Worm (Caenorhabditis elegans) whole organism, L2 larva: ENCODE measurements around the gene rpl-16.

Experiments
- R02D3.7 ChIP-seq: fragments of 150-350 bp; optimal IDR thresholded peaks from 2 replicates; lab custom pipeline; 2014; ENCODE audit warnings: missing biosample characterization, missing genetic modification characterization
- ZK546.5 ChIP-seq: sonication (generic microtip); optimal IDR thresholded peaks from 2 replicates; lab custom pipeline; 2017; ENCODE audit warnings: missing biosample characterization, missing genetic modification characterization
- aly-2 ChIP-seq: fragments of 150-350 bp; optimal IDR thresholded peaks from 2 replicates; lab custom pipeline; 2014; ENCODE audit warnings: missing biosample characterization, missing genetic modification characterization
- ama-1 ChIP-seq: fragments of 150-350 bp; optimal IDR thresholded peaks from 2 replicates; lab custom pipeline; 2018; ENCODE audit warnings: inconsistent platforms
- egl-27 ChIP-seq: sonication (generic microtip); optimal IDR thresholded peaks from 3 replicates; lab custom pipeline; 2017; ENCODE audit warnings: missing biosample characterization, missing genetic modification reagents, missing genetic modification characterization
- elt-1 ChIP-seq: fragments of 150-350 bp; optimal IDR thresholded peaks from 2 replicates; lab custom pipeline; 2014; ENCODE audit warnings: missing biosample characterization, missing genetic modification characterization
- elt-3 ChIP-seq: sonication (generic microtip); optimal IDR thresholded peaks from 2 replicates; lab custom pipeline; 2017; ENCODE audit warnings: missing biosample characterization, missing genetic modification characterization
- lsy-2 ChIP-seq, 2 experiments: fragments of 150-350 bp in 1 of 2; sonication (generic microtip) in 1 of 2; optimal IDR thresholded peaks; 2 replicates each; lab custom pipeline; 2014 to 2017; ENCODE audit warnings: missing biosample characterization in 2 of 2, missing genetic modification characterization in 2 of 2
- mdl-1 ChIP-seq, 2 experiments: fragments of 150-350 bp in 1 of 2; sonication (generic microtip) in 1 of 2; optimal IDR thresholded peaks; 2 replicates each; lab custom pipeline; 2017; ENCODE audit warnings: missing biosample characterization in 2 of 2, missing genetic modification characterization in 2 of 2
- nhr-12 ChIP-seq: fragments of 150-350 bp; optimal IDR thresholded peaks from 2 replicates; lab custom pipeline; 2014; ENCODE audit warnings: missing biosample characterization, missing genetic modification characterization
- nhr-129 ChIP-seq: fragments of 150-350 bp; optimal IDR thresholded peaks from 2 replicates; lab custom pipeline; 2014; ENCODE audit warnings: missing biosample characterization, missing genetic modification characterization
- sma-9 ChIP-seq, 2 experiments: fragments of 150-350 bp in 1 of 2; sonication (generic microtip) in 1 of 2; optimal IDR thresholded peaks; 2 replicates each; lab custom pipeline; 2014 to 2016; ENCODE audit warnings: missing genetic modification characterization in 2 of 2, mild to moderate bottlenecking in 1 of 2, missing biosample characterization in 1 of 2, missing compliant biosample characterization in 1 of 2, missing genetic modification reagents in 1 of 2, moderate library complexity in 1 of 2
- unc-55 ChIP-seq: fragments of 150-350 bp; sonication (generic microtip); optimal IDR thresholded peaks from 3 replicates; lab custom pipeline; 2014; ENCODE audit warnings: missing biosample characterization, missing genetic modification reagents, missing genetic modification characterization
- unc-62 ChIP-seq: fragments of 150-350 bp; optimal IDR thresholded peaks from 2 replicates; lab custom pipeline; 2014; ENCODE audit warnings: missing biosample characterization, missing genetic modification reagents, missing genetic modification characterization

DNA sequence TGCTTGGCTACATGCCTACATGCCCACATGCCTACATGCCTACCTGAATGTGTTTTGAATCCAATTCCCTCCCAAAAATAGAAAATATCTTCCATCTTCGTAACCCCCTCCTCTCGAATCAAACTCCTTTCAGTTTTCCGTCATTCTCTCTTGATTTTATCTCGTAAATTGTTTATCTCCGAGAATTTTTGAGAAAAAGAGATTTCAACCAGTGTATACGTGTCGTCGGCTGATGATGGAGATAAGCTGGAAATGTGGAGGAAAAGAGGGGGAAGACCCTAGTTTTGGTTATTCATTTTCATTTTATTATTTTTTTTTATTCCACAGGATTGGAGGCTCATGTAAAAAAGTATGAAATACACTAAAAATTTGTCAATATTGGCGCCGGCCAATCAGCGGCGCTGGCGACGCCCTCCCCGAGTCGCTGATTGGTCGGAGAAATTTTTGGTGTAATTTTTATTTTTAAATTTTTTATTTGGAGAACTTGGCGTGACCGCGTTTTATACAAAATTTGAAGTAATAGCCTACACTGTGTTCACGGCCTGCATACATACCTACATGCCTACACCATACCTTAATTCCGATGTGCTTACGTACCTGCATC lies 24.5 kb downstream of the rpl-16 start:
- TF ChIP-seq aly-2 (tag; lab: Kevin White, UChicago): no peak
- TF ChIP-seq unc-55 (GFP tag; lab: Kevin White, UChicago): no peak
- no peak for TF ChIP-seq mdl-1 (tag; optimal IDR thresholded peaks at IDR 0.05; lab: Kevin White, UChicago)
- peak; percentile 58 for TF ChIP-seq elt-1 (tag; lab: Kevin White, UChicago)
- no peak for TF ChIP-seq nhr-12 (tag; lab: Kevin White, UChicago)
- no peak for TF ChIP-seq elt-3 (tag; lab: Kevin White, UChicago)
- TF ChIP-seq lsy-2 (tag; optimal IDR thresholded peaks at IDR 0.05; lab: Kevin White, UChicago): no peak
- TF ChIP-seq ama-1 (lab: Kevin White, UChicago): no peak
- TF ChIP-seq sma-9 (GFP tag; optimal IDR thresholded peaks at IDR 0.05; lab: Kevin White, UChicago): no peak
- TF ChIP-seq sma-9 (tag; optimal IDR thresholded peaks at IDR 0.05; lab: Kevin White, UChicago): no peak
- TF ChIP-seq nhr-129 (tag; lab: Kevin White, UChicago): no peak
- no peak for TF ChIP-seq egl-27 (tag; lab: Kevin White, UChicago)
- TF ChIP-seq R02D3.7 (tag; lab: Kevin White, UChicago): no peak
- no peak for TF ChIP-seq unc-62 (GFP tag; lab: Kevin White, UChicago)
- no peak for TF ChIP-seq ZK546.5 (tag; lab: Kevin White, UChicago)
